Fruit fly (Drosophila melanogaster): ENCODE results near the gene CG31038.

Gene CG31038

DNA sequence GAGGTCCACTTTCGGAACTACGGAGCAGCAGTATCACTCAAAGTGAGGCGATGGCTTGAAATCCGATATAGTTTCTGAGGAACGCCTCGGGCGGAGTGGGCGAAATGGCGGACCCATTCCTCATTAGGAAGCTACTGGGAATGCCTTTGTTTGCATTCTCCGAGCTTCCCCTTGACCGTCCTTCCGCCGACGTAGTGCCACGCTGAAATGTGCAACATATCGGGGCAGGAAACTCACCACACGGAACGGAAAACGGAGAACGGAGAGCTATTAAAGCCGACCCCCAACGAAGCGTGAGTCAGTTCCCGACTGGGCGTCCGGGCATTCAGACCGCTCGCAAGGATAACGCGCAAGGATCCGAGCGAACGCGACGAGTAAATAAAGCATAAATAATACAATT, 50.1 kb downstream of the CG31038 start, which contains the start of gene CG15522:
Gene CG15522, plus strand, starts transcription at position 301 of the 400 bp plus-strand sequence.
- TF ChIP-seq h (optimal IDR thresholded peaks at IDR 0.05): no peak

DNA sequence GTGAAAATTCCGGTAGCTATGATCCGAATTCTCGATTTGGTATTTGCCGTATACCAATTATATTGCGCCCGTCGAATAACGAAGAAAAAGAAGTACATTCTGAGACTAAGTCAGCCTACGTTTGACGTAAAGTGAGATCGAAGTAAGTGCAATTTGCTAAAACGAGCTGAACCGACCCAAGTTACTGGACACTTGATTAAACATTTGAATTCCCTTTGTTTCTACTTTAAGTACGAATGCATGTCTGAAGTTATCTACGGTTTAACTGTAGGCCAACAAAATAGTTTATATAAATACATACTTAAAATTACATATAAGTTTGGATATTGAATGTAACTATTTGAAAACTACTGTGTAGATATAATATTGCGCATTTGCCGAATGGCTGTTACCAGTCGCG, 53.4 kb downstream of the CG31038 start, which contains the start of gene alpha-Man-Ic:
Gene alpha-Man-Ic, minus strand, starts transcription at position 101 of the 400 bp plus-strand sequence.
- TF ChIP-seq Sin3A (optimal IDR thresholded peaks at IDR 0.05) (no peak), insv (optimal IDR thresholded peaks at IDR 0.05) (no peak)

DNA sequence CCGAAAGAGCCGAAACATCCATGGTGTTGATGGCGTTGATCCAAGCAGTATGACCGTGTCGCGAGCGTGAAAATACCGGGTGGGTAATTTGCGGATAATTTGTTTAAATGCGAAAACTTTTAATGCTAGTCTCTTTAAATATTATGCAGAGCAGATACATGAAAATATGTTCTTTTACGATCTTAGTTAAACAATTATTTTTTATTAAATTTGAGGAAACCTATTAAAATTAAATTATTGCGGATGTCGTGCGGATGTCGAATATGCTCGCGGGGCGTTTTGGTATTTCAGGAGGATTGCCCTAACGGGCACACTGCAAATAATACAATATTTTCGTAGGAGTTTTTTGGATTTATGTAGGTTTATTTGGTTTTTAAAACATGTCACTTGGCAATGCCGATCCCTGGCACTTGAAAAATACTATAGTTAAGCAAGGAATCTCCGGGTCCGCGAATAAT, 56.2 kb downstream of the CG31038 start, which contains the start of the genes Cog7, CG42557 and CG42558:
Gene Cog7, minus strand, starts transcription at position 51 of the 458 bp plus-strand sequence.
Gene CG42557, plus strand, starts transcription at position 281 of the 458 bp plus-strand sequence.
Gene CG42558, plus strand, starts transcription at position 281 of the 458 bp plus-strand sequence.
- TF ChIP-seq h (optimal IDR thresholded peaks at IDR 0.05): no peak
- no peak for TF ChIP-seq ttk (optimal IDR thresholded peaks at IDR 0.05)
- TF ChIP-seq Myc (optimal IDR thresholded peaks at IDR 0.05): no peak
- TF ChIP-seq psq (optimal IDR thresholded peaks at IDR 0.05): no peak
- no peak for TF ChIP-seq Sin3A (optimal IDR thresholded peaks at IDR 0.05)
- no peak for TF ChIP-seq insv (optimal IDR thresholded peaks at IDR 0.05)

- TF ChIP-seq psq (optimal IDR thresholded peaks at IDR 0.05) (no peak), Sin3A (optimal IDR thresholded peaks at IDR 0.05) (no peak), ttk (optimal IDR thresholded peaks at IDR 0.05) (no peak), h (optimal IDR thresholded peaks at IDR 0.05) (no peak), Myc (optimal IDR thresholded peaks at IDR 0.05) (no peak), insv (optimal IDR thresholded peaks at IDR 0.05) (no peak)
Observed at dm6 chr3R:29935756-29936155, 58.9 kb downstream of the CG31038 start, which contains the start of the genes eIF2Balpha and Vps13B. eIF2Balpha (minus strand) TSS chr3R:29935888. Vps13B (plus strand) TSS chr3R:29935978.

Data from Kc167 (cell line).